Fruit fly (Drosophila melanogaster) whole organism, adult: ENCODE measurements around the gene mus301.

Experiments used
- CG11617 ChIP-seq: fragments of 200-800 bp; sonication (Bioruptor generic); optimal IDR thresholded peaks from 2 replicates; lab custom pipeline; 2017; ENCODE audit warnings: mild to moderate bottlenecking, missing biosample characterization, missing genetic modification reagents, missing genetic modification characterization
- CG12768 ChIP-seq: fragments of 200-800 bp; sonication (Bioruptor generic); optimal IDR thresholded peaks from 2 replicates; lab custom pipeline; 2017; ENCODE audit warnings: missing biosample characterization, missing genetic modification characterization, mild to moderate bottlenecking, moderate library complexity, missing genetic modification reagents
- CG14711 ChIP-seq: fragments of 200-800 bp; sonication (Bioruptor generic); optimal IDR thresholded peaks from 2 replicates; lab custom pipeline; 2018; ENCODE audit warnings: missing biosample characterization, mild to moderate bottlenecking, missing genetic modification characterization, moderate library complexity
- CG1620 ChIP-seq: fragments of 200-800 bp; sonication (Bioruptor generic); optimal IDR thresholded peaks from 2 replicates; lab custom pipeline; 2016; ENCODE audit warnings: missing biosample characterization, missing genetic modification characterization
- CG33017 ChIP-seq: fragments of 200-800 bp; sonication (Bioruptor generic); optimal IDR thresholded peaks from 2 replicates; lab custom pipeline; 2018; ENCODE audit warnings: missing biosample characterization, mild to moderate bottlenecking, missing genetic modification characterization, moderate library complexity
- CG5204 ChIP-seq: fragments of 200-800 bp; sonication (Bioruptor generic); optimal IDR thresholded peaks from 2 replicates; lab custom pipeline; 2016; ENCODE audit warnings: missing biosample characterization, missing genetic modification characterization
- CG7045 ChIP-seq: fragments of 200-800 bp; sonication (Bioruptor generic); optimal IDR thresholded peaks from 2 replicates; lab custom pipeline; 2017; ENCODE audit warnings: missing biosample characterization, mild to moderate bottlenecking, missing genetic modification characterization
- CG7101 ChIP-seq: fragments of 200-800 bp; sonication (Bioruptor generic); optimal IDR thresholded peaks from 2 replicates; lab custom pipeline; 2018; ENCODE audit warnings: missing biosample characterization, mild to moderate bottlenecking, missing genetic modification characterization, moderate library complexity
- Clk ChIP-seq: fragments of 200-800 bp; sonication (Bioruptor generic); optimal IDR thresholded peaks from 2 replicates; lab custom pipeline; 2017; ENCODE audit warnings: missing biosample characterization, missing genetic modification characterization
- Crg-1 ChIP-seq: fragments of 200-800 bp; sonication (Bioruptor generic); optimal IDR thresholded peaks from 2 replicates; lab custom pipeline; 2016; ENCODE audit warnings: missing biosample characterization, missing genetic modification characterization
- Hr96 ChIP-seq: fragments of 200-800 bp; sonication (Bioruptor generic); optimal IDR thresholded peaks from 2 replicates; lab custom pipeline; 2016; ENCODE audit warnings: missing biosample characterization, missing genetic modification characterization
- Mnt ChIP-seq: fragments of 200-800 bp; sonication (Bioruptor generic); optimal IDR thresholded peaks from 2 replicates; lab custom pipeline; 2016; ENCODE audit warnings: missing biosample characterization, mild to moderate bottlenecking, missing genetic modification characterization
- bab1 ChIP-seq: fragments of 200-800 bp; sonication (Bioruptor generic); optimal IDR thresholded peaks from 3 replicates; lab custom pipeline; 2019; ENCODE audit warnings: missing biosample characterization, mild to moderate bottlenecking, missing genetic modification characterization, moderate library complexity
- cic ChIP-seq: fragments of 200-800 bp; sonication (Bioruptor generic); optimal IDR thresholded peaks from 2 replicates; lab custom pipeline; 2017; ENCODE audit warnings: missing biosample characterization, mild to moderate bottlenecking, missing genetic modification characterization, moderate library complexity
- cnc ChIP-seq, 2 experiments: fragments of >200 bp; optimal IDR thresholded peaks; 2 replicates each; lab custom pipeline; 2017
- kay ChIP-seq: fragments of 200-800 bp; sonication (Bioruptor generic); peaks from one replicate; lab custom pipeline; 2016; ENCODE audit warnings: missing biosample characterization, missing genetic modification characterization, borderline replicate concordance
- ovo ChIP-seq: fragments of 200-800 bp; sonication (Bioruptor generic); optimal IDR thresholded peaks from 2 replicates; lab custom pipeline; 2016; ENCODE audit warnings: missing biosample characterization, missing genetic modification characterization
- pad ChIP-seq: fragments of 200-800 bp; sonication (Bioruptor generic); optimal IDR thresholded peaks from 3 replicates; lab custom pipeline; 2017; ENCODE audit warnings: missing biosample characterization, missing genetic modification characterization, mild to moderate bottlenecking, moderate library complexity, missing genetic modification reagents
- tj ChIP-seq: fragments of 200-800 bp; sonication (Bioruptor generic); optimal IDR thresholded peaks from 3 replicates; lab custom pipeline; 2017; ENCODE audit warnings: missing biosample characterization, mild to moderate bottlenecking, missing genetic modification characterization, moderate library complexity
- toe ChIP-seq: fragments of 200-800 bp; sonication (Bioruptor generic); optimal IDR thresholded peaks from 2 replicates; lab custom pipeline; 2016; ENCODE audit warnings: missing biosample characterization, missing genetic modification characterization

The mus301 gene

DNA sequence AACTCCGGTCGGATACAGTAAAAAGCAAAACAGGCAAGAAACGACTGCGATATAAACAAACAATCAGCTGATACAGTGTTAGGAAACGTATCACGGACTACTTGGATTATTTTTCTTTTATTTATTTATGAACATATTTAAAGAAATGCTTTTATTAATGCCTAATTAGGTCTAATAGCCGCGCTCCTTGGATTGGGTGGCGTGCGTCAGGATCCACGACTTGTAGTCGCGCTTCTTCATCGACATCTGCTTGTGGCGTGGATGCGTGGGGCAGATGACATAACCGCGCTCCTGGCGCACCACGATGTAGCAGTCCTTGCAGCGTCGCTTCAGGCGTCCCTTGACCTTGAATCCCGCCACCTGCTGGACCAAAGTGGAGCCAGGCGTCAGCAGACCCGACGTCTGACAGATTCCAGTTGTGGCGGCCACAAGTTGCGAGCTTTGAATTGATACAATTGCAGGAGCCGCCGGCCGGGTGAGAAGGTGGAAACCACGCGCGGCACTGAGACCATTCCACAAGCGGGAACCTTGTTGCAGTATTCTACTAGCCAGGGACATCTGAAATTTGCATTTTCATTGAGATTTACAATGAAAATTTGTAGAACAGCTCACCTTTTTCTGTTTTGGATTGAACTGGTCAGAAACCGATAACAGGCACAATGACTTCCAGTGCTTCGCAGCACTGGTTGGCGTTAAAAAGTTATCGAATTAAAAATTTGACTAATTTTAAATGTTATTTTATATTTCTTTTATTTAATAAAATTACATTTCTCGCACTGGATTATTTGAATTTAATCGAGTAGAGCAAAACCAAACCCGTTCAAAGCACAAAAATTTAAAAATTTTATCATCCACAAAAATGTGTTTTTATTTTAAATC is 12.9 kb upstream of the mus301 start, which contains the start of the genes CG7550 and mRpL36:
CG7550 (minus strand) TSS at position 51 of the 879 bp plus-strand sequence.
mRpL36 (minus strand) TSS at position 652 of the 879 bp plus-strand sequence.
- TF ChIP-seq CG11617: peak; percentile 3
- TF ChIP-seq Hr96 (GFP tag; lab: Kevin White, UChicago): no peak

DNA sequence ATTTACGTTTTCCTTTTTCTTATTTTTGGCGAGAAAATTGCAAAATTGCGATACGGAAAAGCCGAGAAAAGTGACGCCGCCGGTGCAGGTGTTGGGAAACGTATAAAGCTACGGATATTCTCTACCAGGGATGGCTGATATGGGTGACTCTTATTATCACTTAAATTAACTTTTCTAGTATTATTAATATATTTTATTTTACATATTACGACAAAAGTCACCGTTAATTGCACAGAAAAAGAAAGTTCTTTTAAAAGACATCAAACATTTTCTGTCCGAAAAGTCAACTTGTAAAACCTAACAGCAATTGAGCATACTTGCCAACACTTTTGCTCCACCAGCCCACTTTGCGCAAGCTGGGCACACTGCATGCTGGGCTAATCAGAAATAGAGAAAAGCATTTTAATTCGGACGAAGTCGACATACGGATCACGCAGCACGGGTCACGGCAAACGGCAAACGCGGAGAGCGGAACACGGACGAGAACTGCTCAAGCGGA is 9.8 kb upstream of the mus301 start, which contains the start of the genes Cds and Uba2:
Cds (plus strand) TSS at position 51 of the 499 bp plus-strand sequence.
Uba2 (minus strand) TSS at position 107 of the 499 bp plus-strand sequence.
- TF ChIP-seq Crg-1 (peak; percentile 96), Clk (peak; percentile 92), cic (peak; percentile 87), CG33017 (tag; lab: Kevin White, UChicago) (peak; percentile 95), cnc (optimal IDR thresholded peaks at IDR 0.05; lab: Kevin White, UChicago) (no peak), CG12768 (GFP tag; lab: Kevin White, UChicago) (peak; percentile 95), CG5204 (GFP tag; lab: Kevin White, UChicago) (peak; percentile 90), Hr96 (GFP tag; lab: Kevin White, UChicago) (no peak), bab1 (GFP tag; lab: Kevin White, UChicago) (peak; percentile 97), CG7101 (tag; lab: Kevin White, UChicago) (peak; percentile 98), Mnt (peak; percentile 89), ovo (peak; percentile 97), CG7045 (GFP tag; lab: Kevin White, UChicago) (peak; percentile 96), CG14711 (peak; percentile 97), CG11617 (peak; percentile 97), toe (peak; percentile 96), kay (GFP tag; lab: Kevin White, UChicago) (no peak), CG1620 (GFP tag; lab: Kevin White, UChicago) (peak; percentile 90), pad (GFP tag; lab: Kevin White, UChicago) (peak; percentile 88), tj (GFP tag; lab: Kevin White, UChicago) (peak; percentile 93)

DNA sequence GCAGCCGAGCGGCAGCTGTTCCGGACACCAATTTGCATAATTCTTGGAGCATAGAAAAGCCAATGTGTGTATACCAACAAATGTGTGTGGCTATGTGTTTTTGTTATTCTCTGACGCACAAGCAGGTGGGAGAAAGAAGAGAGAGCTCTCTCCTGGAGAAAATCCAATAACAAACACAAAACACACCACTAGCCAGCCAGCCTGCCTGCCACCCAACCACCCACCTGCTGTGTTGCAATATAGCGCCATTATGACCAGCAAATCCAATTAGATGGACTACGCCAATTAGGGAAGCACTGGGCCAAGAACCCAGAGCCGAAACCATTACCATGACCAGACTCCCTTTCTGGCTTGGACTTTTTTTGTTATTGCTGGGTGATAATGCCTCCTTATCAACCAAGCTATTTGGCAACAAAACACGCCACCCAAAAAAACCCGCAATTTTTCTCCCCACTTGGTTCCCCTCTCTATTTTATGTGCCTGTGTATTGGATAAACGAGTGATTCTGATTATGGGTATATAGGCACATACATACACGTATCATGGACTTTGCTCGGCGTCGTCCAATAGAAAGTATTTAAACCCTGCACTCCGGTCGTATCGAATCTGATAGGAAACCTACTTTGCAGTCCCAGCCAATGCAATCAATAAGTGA is 9.1 kb upstream of the mus301 start:
- TF ChIP-seq Hr96 (GFP tag; lab: Kevin White, UChicago) (no peak), kay (GFP tag; lab: Kevin White, UChicago) (no peak), pad (GFP tag; lab: Kevin White, UChicago) (peak; percentile 54), Clk (no peak), tj (GFP tag; lab: Kevin White, UChicago) (no peak), CG11617 (no peak), CG5204 (GFP tag; lab: Kevin White, UChicago) (peak; percentile 42), CG12768 (GFP tag; lab: Kevin White, UChicago) (peak; percentile 72), ovo (no peak), bab1 (GFP tag; lab: Kevin White, UChicago) (no peak), toe (peak; percentile 34), CG7101 (tag; lab: Kevin White, UChicago) (no peak), cic (peak; percentile 6), CG7045 (GFP tag; lab: Kevin White, UChicago) (peak; percentile 38), Crg-1 (no peak), Mnt (peak; percentile 60), CG14711 (peak; percentile 27), CG1620 (GFP tag; lab: Kevin White, UChicago) (no peak)

DNA sequence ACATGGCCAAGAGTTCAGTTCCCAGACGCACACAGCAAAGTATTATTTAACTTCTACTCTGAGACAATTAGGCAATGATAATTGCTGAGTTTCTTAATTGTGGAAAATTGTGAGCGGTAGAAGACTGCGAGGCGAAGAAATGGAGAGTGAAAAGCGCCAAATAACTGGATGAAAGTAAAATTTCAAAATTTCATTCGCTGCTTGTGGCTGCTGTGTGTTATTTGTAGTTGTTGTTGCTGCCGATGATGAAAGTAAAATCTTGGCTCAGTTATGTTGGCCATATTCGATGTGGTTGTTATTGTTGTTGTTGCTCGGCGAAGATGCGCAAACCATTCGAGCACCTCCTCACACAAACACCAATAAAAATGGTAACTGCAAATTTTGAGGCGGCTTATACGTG is 12.7 kb downstream of the mus301 start:
- TF ChIP-seq kay (GFP tag; lab: Kevin White, UChicago): no peak
- TF ChIP-seq bab1 (GFP tag; lab: Kevin White, UChicago): no peak
- TF ChIP-seq cnc (optimal IDR thresholded peaks at IDR 0.05; lab: Kevin White, UChicago): no peak
- no peak for TF ChIP-seq Crg-1
- no peak for TF ChIP-seq ovo
- TF ChIP-seq CG33017 (tag; lab: Kevin White, UChicago): no peak
- no peak for TF ChIP-seq Clk
- TF ChIP-seq Hr96 (GFP tag; lab: Kevin White, UChicago): no peak

DNA sequence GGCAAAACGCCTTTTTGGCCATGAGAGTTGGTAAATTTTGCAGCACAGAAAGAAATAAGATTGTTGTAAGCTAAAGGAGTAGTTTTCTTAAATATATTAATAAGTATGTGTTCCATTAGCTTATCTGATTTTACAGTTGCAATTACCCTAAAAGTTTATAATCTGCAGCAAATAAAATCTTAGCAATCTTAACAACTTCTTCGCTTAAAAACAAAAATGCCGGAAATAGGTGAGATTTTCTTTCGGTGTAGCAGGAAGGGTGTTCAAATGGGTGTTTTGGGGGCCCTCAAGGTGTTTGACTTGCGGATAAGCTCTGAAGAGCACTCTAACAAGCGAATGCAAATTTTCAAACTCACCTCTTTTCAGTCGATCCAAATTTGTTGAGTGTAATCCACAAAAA is 13.2 kb downstream of the mus301 start:
- TF ChIP-seq cnc (optimal IDR thresholded peaks at IDR 0.05; lab: Kevin White, UChicago) (no peak), CG5204 (GFP tag; lab: Kevin White, UChicago) (no peak), Hr96 (GFP tag; lab: Kevin White, UChicago) (no peak), Crg-1 (no peak), CG1620 (GFP tag; lab: Kevin White, UChicago) (no peak), CG12768 (GFP tag; lab: Kevin White, UChicago) (no peak), CG7101 (tag; lab: Kevin White, UChicago) (no peak), bab1 (GFP tag; lab: Kevin White, UChicago) (no peak), pad (GFP tag; lab: Kevin White, UChicago) (no peak), CG7045 (GFP tag; lab: Kevin White, UChicago) (no peak), tj (GFP tag; lab: Kevin White, UChicago) (no peak), CG14711 (no peak)
